Fruit fly (Drosophila melanogaster) whole organism, embryonic: Measurements from ENCODE around the gene Rbcn-3B.

ENCODE experiments used
- Bgb ChIP-seq: fragments of 200-800 bp; sonication (Bioruptor generic); IDR thresholded peaks from 2 replicates; pipeline ENCODE4 v1.3.6; 2022; ENCODE audit warnings: missing biosample characterization, missing genetic modification characterization; ENCODE audit not compliant: partially characterized antibody
- CG10543 ChIP-seq: fragments of 200-800 bp; sonication (Bioruptor generic); optimal IDR thresholded peaks from 3 replicates; lab custom pipeline; 2017; ENCODE audit warnings: missing biosample characterization, mild to moderate bottlenecking, missing genetic modification characterization, moderate library complexity
- CG10565 ChIP-seq: fragments of 200-800 bp; sonication (Bioruptor generic); optimal IDR thresholded peaks from 3 replicates; lab custom pipeline; 2016; ENCODE audit warnings: missing biosample characterization, mild to moderate bottlenecking, missing genetic modification characterization
- CG10979 ChIP-seq: fragments of 200-800 bp; sonication (Bioruptor generic); optimal IDR thresholded peaks from 2 replicates; lab custom pipeline; 2018; ENCODE audit warnings: missing biosample characterization, mild to moderate bottlenecking, missing genetic modification characterization, moderate library complexity
- CG12299 ChIP-seq: fragments of 200-800 bp; sonication (Bioruptor generic); optimal IDR thresholded peaks from 2 replicates; lab custom pipeline; 2018; ENCODE audit warnings: missing biosample characterization, mild to moderate bottlenecking, missing genetic modification characterization
- CG12391 ChIP-seq: fragments of 200-800 bp; sonication (Bioruptor generic); optimal IDR thresholded peaks from 3 replicates; lab custom pipeline; 2018; ENCODE audit warnings: missing biosample characterization, mild to moderate bottlenecking, missing genetic modification characterization, moderate library complexity
- CG13424 ChIP-seq: fragments of 200-800 bp; sonication (Bioruptor generic); optimal IDR thresholded peaks from 2 replicates; lab custom pipeline; 2019; ENCODE audit warnings: missing biosample characterization, mild to moderate bottlenecking, missing genetic modification characterization, moderate library complexity
- CG14667 ChIP-seq: fragments of 200-800 bp; sonication (Bioruptor generic); IDR thresholded peaks from 2 replicates; pipeline ENCODE4 v1.3.6; 2022; ENCODE audit warnings: missing biosample characterization, missing genetic modification characterization
- CG15696 ChIP-seq: fragments of 200-800 bp; sonication (Bioruptor generic); optimal IDR thresholded peaks from 2 replicates; lab custom pipeline; 2019; ENCODE audit warnings: missing biosample characterization, mild to moderate bottlenecking, missing genetic modification characterization, moderate library complexity
- CG16779 ChIP-seq: fragments of 200-800 bp; sonication (Bioruptor generic); IDR thresholded peaks from 2 replicates; pipeline ENCODE4 v1.3.6; 2022; ENCODE audit warnings: missing biosample characterization, missing genetic modification characterization
- CG2889 ChIP-seq: fragments of 200-800 bp; sonication (Bioruptor generic); IDR thresholded peaks from 3 replicates; pipeline ENCODE4 v1.3.6; 2022; ENCODE audit warnings: missing biosample characterization, missing genetic modification characterization
- CG30431 ChIP-seq: fragments of 200-800 bp; sonication (Bioruptor generic); optimal IDR thresholded peaks from 2 replicates; lab custom pipeline; 2017; ENCODE audit warnings: missing biosample characterization, missing genetic modification characterization
- CG4360 ChIP-seq: fragments of 200-800 bp; sonication (Bioruptor generic); IDR thresholded peaks from 2 replicates; pipeline ENCODE4 v1.3.6; 2022; ENCODE audit warnings: missing biosample characterization, missing genetic modification characterization
- CG7271 ChIP-seq: fragments of 200-800 bp; sonication (Bioruptor generic); optimal IDR thresholded peaks from 2 replicates; lab custom pipeline; 2018; ENCODE audit warnings: missing biosample characterization, mild to moderate bottlenecking, missing genetic modification characterization, moderate library complexity
- CG7372 ChIP-seq: fragments of 200-800 bp; sonication (Bioruptor generic); IDR thresholded peaks from 2 replicates; pipeline ENCODE4 v1.3.6; 2022; ENCODE audit warnings: missing biosample characterization, missing genetic modification characterization
- CG7556 ChIP-seq: fragments of 200-800 bp; sonication (Bioruptor generic); optimal IDR thresholded peaks from 2 replicates; lab custom pipeline; 2017; ENCODE audit warnings: missing biosample characterization, mild to moderate bottlenecking, missing genetic modification characterization
- CG8944 ChIP-seq: fragments of 200-800 bp; sonication (Bioruptor generic); optimal IDR thresholded peaks from 3 replicates; lab custom pipeline; 2016; ENCODE audit warnings: missing biosample characterization, missing genetic modification characterization
- Dll ChIP-seq: fragments of 200-800 bp; sonication (Bioruptor generic); IDR thresholded peaks from 4 replicates; pipeline ENCODE4 v1.3.6; 2022; ENCODE audit warnings: missing biosample characterization, missing genetic modification characterization; ENCODE audit not compliant: partially characterized antibody
- Ets97D ChIP-seq: fragments of 200-800 bp; sonication (Bioruptor generic); optimal IDR thresholded peaks from 3 replicates; lab custom pipeline; 2016; ENCODE audit warnings: missing biosample characterization, missing genetic modification characterization
- Fer3 ChIP-seq: fragments of 200-800 bp; sonication (Bioruptor generic); optimal IDR thresholded peaks from 2 replicates; lab custom pipeline; 2018; ENCODE audit warnings: missing biosample characterization, mild to moderate bottlenecking, missing genetic modification characterization, moderate library complexity
- H2.0 ChIP-seq: fragments of 200-800 bp; sonication (Bioruptor generic); IDR thresholded peaks from 2 replicates; pipeline ENCODE4 v1.3.6; 2022; ENCODE audit warnings: missing biosample characterization, missing genetic modification characterization
- Hmr ChIP-seq: fragments of 200-800 bp; sonication (Bioruptor generic); optimal IDR thresholded peaks from 3 replicates; lab custom pipeline; 2017; ENCODE audit warnings: mild to moderate bottlenecking, missing biosample characterization, missing genetic modification reagents, missing genetic modification characterization
- Lim3 ChIP-seq: fragments of 200-800 bp; sonication (Bioruptor generic); IDR thresholded peaks from 2 replicates; pipeline ENCODE4 v1.3.6; 2022; ENCODE audit warnings: missing biosample characterization, missing genetic modification characterization
- Lpt ChIP-seq: fragments of >200 bp; optimal IDR thresholded peaks from 2 replicates; lab custom pipeline; 2018; ENCODE audit warnings: missing biosample characterization, missing genetic modification characterization
- MBD-R2 ChIP-seq: fragments of 200-800 bp; sonication (Bioruptor generic); IDR thresholded peaks from 2 replicates; pipeline ENCODE4 v1.3.6; 2022; ENCODE audit warnings: missing biosample characterization, missing genetic modification characterization
- Oli ChIP-seq: fragments of 200-800 bp; sonication (Bioruptor generic); optimal IDR thresholded peaks from 2 replicates; lab custom pipeline; 2018; ENCODE audit warnings: missing biosample characterization, mild to moderate bottlenecking, missing genetic modification characterization, moderate library complexity
- Sry-δ ChIP-seq: fragments of 200-800 bp; sonication (Bioruptor generic); optimal IDR thresholded peaks from 2 replicates; lab custom pipeline; 2016; ENCODE audit warnings: missing biosample characterization, missing genetic modification characterization
- ase ChIP-seq: fragments of 200-800 bp; sonication (Bioruptor generic); IDR thresholded peaks from 3 replicates; pipeline ENCODE4 v1.3.6; 2022; ENCODE audit warnings: missing biosample characterization, missing genetic modification characterization
- ewg ChIP-seq: fragments of 200-800 bp; sonication (Bioruptor generic); optimal IDR thresholded peaks from 3 replicates; lab custom pipeline; 2017; ENCODE audit warnings: mild to moderate bottlenecking, missing biosample characterization, missing genetic modification reagents, missing genetic modification characterization
- eyg ChIP-seq: fragments of 200-800 bp; sonication (Bioruptor generic); optimal IDR thresholded peaks from 3 replicates; lab custom pipeline; 2016; ENCODE audit warnings: missing biosample characterization, missing genetic modification characterization
- h ChIP-seq: fragments of >200 bp; optimal IDR thresholded peaks from 2 replicates; lab custom pipeline; 2017
- insv ChIP-seq, 2 experiments: fragments of 200-800 bp; sonication (Bioruptor generic); optimal IDR thresholded peaks; 3 replicates each; lab custom pipeline; 2016 to 2018; ENCODE audit warnings: missing biosample characterization in 2 of 2, missing genetic modification characterization in 2 of 2
- jigr1 ChIP-seq: fragments of 200-800 bp; sonication (Bioruptor generic); IDR thresholded peaks from 3 replicates; pipeline ENCODE4 v1.3.6; 2022; ENCODE audit warnings: missing biosample characterization, missing genetic modification characterization
- jing ChIP-seq: fragments of 200-800 bp; sonication (Bioruptor generic); optimal IDR thresholded peaks from 2 replicates; lab custom pipeline; 2018; ENCODE audit warnings: missing biosample characterization, mild to moderate bottlenecking, missing genetic modification characterization
- kni ChIP-seq: fragments of 200-800 bp; sonication (Bioruptor generic); optimal IDR thresholded peaks from 3 replicates; lab custom pipeline; 2017; ENCODE audit warnings: mild to moderate bottlenecking, missing biosample characterization, missing genetic modification reagents, missing genetic modification characterization
- lilli ChIP-seq: fragments of 200-800 bp; sonication (Bioruptor generic); optimal IDR thresholded peaks from 3 replicates; lab custom pipeline; 2016; ENCODE audit warnings: missing biosample characterization, missing genetic modification characterization
- nmo ChIP-seq: fragments of 200-800 bp; sonication (Bioruptor generic); optimal IDR thresholded peaks from 2 replicates; lab custom pipeline; 2018; ENCODE audit warnings: missing biosample characterization, mild to moderate bottlenecking, missing genetic modification characterization, moderate library complexity
- pzg ChIP-seq: fragments of 200-800 bp; sonication (Bioruptor generic); optimal IDR thresholded peaks from 3 replicates; lab custom pipeline; 2018; ENCODE audit warnings: missing biosample characterization, mild to moderate bottlenecking, missing genetic modification characterization, moderate library complexity
- ranshi ChIP-seq: fragments of 200-800 bp; sonication (Bioruptor generic); IDR thresholded peaks from 2 replicates; pipeline ENCODE4 v1.3.6; 2022; ENCODE audit warnings: missing biosample characterization, missing genetic modification characterization
- ro ChIP-seq: fragments of 200-800 bp; sonication (Bioruptor generic); IDR thresholded peaks from 2 replicates; pipeline ENCODE4 v1.3.6; 2022; ENCODE audit warnings: missing biosample characterization, missing genetic modification characterization
- sug ChIP-seq: fragments of 200-800 bp; optimal IDR thresholded peaks from 2 replicates; lab custom pipeline; 2019; ENCODE audit warnings: missing biosample characterization, mild to moderate bottlenecking, missing genetic modification characterization, moderate library complexity
- toy ChIP-seq: fragments of 200-800 bp; sonication (Bioruptor generic); IDR thresholded peaks from 2 replicates; pipeline ENCODE4 v1.3.6; 2022; ENCODE audit warnings: missing biosample characterization, missing genetic modification characterization

The Rbcn-3B gene

DNA sequence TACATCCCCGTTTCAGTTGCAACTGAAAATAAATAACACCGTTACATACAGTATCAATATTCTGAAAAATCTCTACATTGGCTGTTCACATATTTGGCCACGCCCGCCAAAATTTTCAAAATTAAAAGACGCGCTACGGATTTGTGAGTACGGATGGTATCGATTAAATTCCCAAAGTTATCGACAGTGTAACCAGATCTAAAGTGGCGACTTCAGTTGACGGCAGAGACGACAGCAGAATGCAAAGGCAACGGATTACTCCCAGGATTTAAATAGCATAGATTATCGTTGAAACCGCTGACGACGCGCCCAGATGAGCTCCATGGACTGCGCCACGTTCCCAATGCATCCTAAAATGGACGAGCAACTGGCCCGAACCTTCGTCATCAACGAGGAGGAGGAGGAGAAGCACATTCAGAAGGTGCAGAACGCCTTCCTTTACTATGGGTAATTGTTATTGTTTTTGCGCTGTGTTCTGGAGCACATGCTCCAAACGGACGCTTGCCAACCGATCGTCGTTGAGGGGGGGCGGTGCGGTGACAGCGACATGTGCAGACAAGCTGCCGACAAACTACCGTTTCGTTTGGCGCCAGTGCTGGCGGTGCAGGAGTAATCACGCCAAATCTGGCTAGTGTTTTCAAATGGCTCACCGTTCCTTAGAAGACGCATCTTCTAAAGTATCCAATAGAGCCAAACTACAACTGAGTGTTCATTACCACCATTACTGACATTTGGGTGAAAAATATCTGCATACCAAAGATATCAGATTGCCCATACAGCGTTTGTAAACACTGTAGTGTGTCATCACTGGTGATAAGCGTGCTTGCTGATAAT lies 19.0 kb downstream of the Rbcn-3B start, which contains the start of gene CG11596 (continued):
- TF ChIP-seq ranshi (GFP tag; lab: Robert Waterston, UW) (peak; percentile 11; the same call in 1 of the 2 replicates), Bgb (0 out of 2 replicates have a peak, but pooled peaks have one; percentile 6), eyg (GFP tag; lab: Kevin White, UChicago) (no peak), Lpt (no peak), Lim3 (no peak), Fer3 (tag; lab: Kevin White, UChicago) (peak; percentile 9), Hmr (GFP tag; lab: Kevin White, UChicago) (peak; percentile 17), CG14667 (GFP tag; lab: Robert Waterston, UW) (no peak), Ets97D (GFP tag; lab: Kevin White, UChicago) (peak; percentile 7), CG12391 (tag; lab: Kevin White, UChicago) (no peak), CG4360 (no peak), CG12299 (no peak), h (no peak), pzg (peak; percentile 65), nmo (GFP tag; lab: Kevin White, UChicago) (no peak), CG16779 (GFP tag; lab: Robert Waterston, UW) (no peak), insv (GFP tag; optimal IDR thresholded peaks at IDR 0.05; lab: Kevin White, UChicago) (peak in 1 of 2 experiments; percentile 2), CG7556 (GFP tag; lab: Kevin White, UChicago) (no peak), Oli (no peak), ase (no peak), kni (GFP tag; lab: Kevin White, UChicago) (no peak), Sry-δ (peak; percentile 34), CG7271 (tag; lab: Kevin White, UChicago) (peak; percentile 1), jing (GFP tag; lab: Kevin White, UChicago) (no peak), CG30431 (no peak), sug (peak; percentile 57), H2.0 (GFP tag; lab: Robert Waterston, UW) (no peak), CG2889 (GFP tag; lab: Robert Waterston, UW) (no peak), CG10543 (GFP tag; lab: Kevin White, UChicago) (peak; percentile 39), CG10979 (no peak), MBD-R2 (GFP tag; lab: Robert Waterston, UW) (peak; percentile 28), ro (GFP tag; lab: Robert Waterston, UW) (no peak), toy (GFP tag; lab: Robert Waterston, UW) (no peak), CG7372 (GFP tag; lab: Robert Waterston, UW) (no peak), lilli (GFP tag; lab: Kevin White, UChicago) (peak; percentile 4), ewg (no peak), CG15696 (tag; lab: Kevin White, UChicago) (no peak), Dll (GFP tag; lab: Robert Waterston, UW) (0 out of 4 replicates have a peak, but pooled peaks have one; percentile 15), jigr1 (no peak), CG13424 (tag; lab: Kevin White, UChicago) (no peak), CG8944 (no peak), CG10565 (no peak)
